Fruit fly (Drosophila melanogaster) whole organism, wandering third instar larva: ENCODE data around the gene AIF.

Experiments used
- Abd-B ChIP-seq: fragments of >200 bp; optimal IDR thresholded peaks from 2 replicates; lab custom pipeline; 2017; ENCODE audit warnings: missing biosample characterization, missing genetic modification characterization
- CG32264 ChIP-seq: fragments of 200-800 bp; sonication (Bioruptor generic); optimal IDR thresholded peaks from 2 replicates; lab custom pipeline; 2016; ENCODE audit warnings: missing biosample characterization, missing genetic modification characterization
- CG9705 ChIP-seq: fragments of 200-800 bp; sonication (Bioruptor generic); optimal IDR thresholded peaks from 2 replicates; lab custom pipeline; 2018; ENCODE audit warnings: missing biosample characterization, mild to moderate bottlenecking, missing genetic modification characterization
- CrebA ChIP-seq: fragments of 200-800 bp; sonication (Bioruptor generic); optimal IDR thresholded peaks from 2 replicates; lab custom pipeline; 2016; ENCODE audit warnings: missing biosample characterization, mild to moderate bottlenecking, missing genetic modification characterization, borderline replicate concordance
- Dfd ChIP-seq: fragments of >200 bp; optimal IDR thresholded peaks from 2 replicates; lab custom pipeline; 2017; ENCODE audit warnings: missing biosample characterization, missing genetic modification characterization
- Dif ChIP-seq: fragments of 200-275, 200-300 bp; sonication (Bioruptor generic); optimal IDR thresholded peaks from 2 replicates; lab custom pipeline; 2018; ENCODE audit warnings: missing biosample characterization, missing genetic modification characterization; ENCODE audit not compliant: partially characterized antibody
- GATAd ChIP-seq: sonication (Bioruptor generic); optimal IDR thresholded peaks from 2 replicates; lab custom pipeline; 2016; ENCODE audit warnings: missing biosample characterization, missing genetic modification characterization
- HLH106 ChIP-seq: fragments of 200-800 bp; optimal IDR thresholded peaks from 3 replicates; lab custom pipeline; 2019; ENCODE audit warnings: missing biosample characterization, mild to moderate bottlenecking, missing genetic modification characterization, moderate library complexity
- Hnf4 ChIP-seq: fragments of 200-800 bp; sonication (Bioruptor generic); optimal IDR thresholded peaks from 2 replicates; lab custom pipeline; 2016; ENCODE audit warnings: missing biosample characterization, mild to moderate bottlenecking, missing genetic modification characterization
- Hr78 ChIP-seq: fragments of >200 bp; optimal IDR thresholded peaks from 2 replicates; lab custom pipeline; 2017; ENCODE audit warnings: missing biosample characterization, missing genetic modification characterization
- Hr83 ChIP-seq: fragments of 200-300 bp; sonication (Bioruptor generic); optimal IDR thresholded peaks from 2 replicates; lab custom pipeline; 2016; ENCODE audit warnings: missing biosample characterization, mild to moderate bottlenecking, missing genetic modification characterization, moderate library complexity; ENCODE audit not compliant: poor library complexity, severe bottlenecking
- Jra ChIP-seq: sonication (Bioruptor generic); optimal IDR thresholded peaks from 2 replicates; lab custom pipeline; 2016; ENCODE audit warnings: missing biosample characterization, missing genetic modification characterization
- Mio ChIP-seq: sonication (Bioruptor generic); optimal IDR thresholded peaks from 2 replicates; lab custom pipeline; 2016; ENCODE audit warnings: missing biosample characterization, missing genetic modification characterization
- Myc ChIP-seq: fragments of >200 bp; optimal IDR thresholded peaks from 2 replicates; lab custom pipeline; 2017
- N ChIP-seq: fragments of >200 bp; optimal IDR thresholded peaks from 2 replicates; lab custom pipeline; 2018; ENCODE audit warnings: missing biosample characterization, missing external identifiers, missing genetic modification characterization
- OdsH ChIP-seq: fragments of 200-800 bp; sonication (Bioruptor generic); optimal IDR thresholded peaks from 2 replicates; lab custom pipeline; 2016; ENCODE audit warnings: missing biosample characterization, mild to moderate bottlenecking, missing genetic modification characterization
- Rel ChIP-seq, 2 experiments: fragments of 200-800 bp; sonication (Bioruptor generic) in 1 of 2; optimal IDR thresholded peaks; 2 replicates in 1 of 2; 3 replicates in 1 of 2; lab custom pipeline; 2016 to 2019; ENCODE audit warnings: mild to moderate bottlenecking in 2 of 2, missing biosample characterization in 2 of 2, missing genetic modification characterization in 2 of 2, moderate library complexity in 1 of 2
- Sp1 ChIP-seq: fragments of 200-800 bp; sonication (Bioruptor generic); optimal IDR thresholded peaks from 3 replicates; lab custom pipeline; 2019; ENCODE audit warnings: missing biosample characterization, mild to moderate bottlenecking, missing genetic modification characterization, moderate library complexity
- Vsx2 ChIP-seq: fragments of 200-300, 225-300 bp; sonication (Bioruptor generic); optimal IDR thresholded peaks from 2 replicates; lab custom pipeline; 2018; ENCODE audit warnings: missing biosample characterization, missing genetic modification characterization; ENCODE audit not compliant: partially characterized antibody
- br ChIP-seq: fragments of 200-800 bp; sonication (Bioruptor generic); optimal IDR thresholded peaks from 2 replicates; lab custom pipeline; 2016; ENCODE audit warnings: missing biosample characterization, missing genetic modification characterization
- brk ChIP-seq: fragments of 200-800 bp; sonication (Bioruptor generic); optimal IDR thresholded peaks from 2 replicates; lab custom pipeline; 2016; ENCODE audit warnings: missing biosample characterization, mild to moderate bottlenecking, missing genetic modification characterization
- dl ChIP-seq, 2 experiments: fragments of 175-275, 200-275 bp in 1 of 2; fragments of 200-275 bp in 1 of 2; sonication (Bioruptor generic); optimal IDR thresholded peaks; lab custom pipeline; 2018; ENCODE audit warnings: mild to moderate bottlenecking in 2 of 2, missing biosample characterization in 2 of 2, missing genetic modification characterization in 2 of 2, moderate library complexity in 2 of 2; ENCODE audit not compliant: partially characterized antibody in 2 of 2, insufficient read depth in 1 of 2
- dmrt93B ChIP-seq: fragments of 200-800 bp; sonication (Bioruptor generic); optimal IDR thresholded peaks from 2 replicates; lab custom pipeline; 2018; ENCODE audit warnings: missing biosample characterization, mild to moderate bottlenecking, missing genetic modification characterization
- dsf ChIP-seq: sonication (Bioruptor generic); optimal IDR thresholded peaks from 2 replicates; lab custom pipeline; 2016; ENCODE audit warnings: missing biosample characterization, missing genetic modification characterization, borderline replicate concordance
- ey ChIP-seq: fragments of 200-800 bp; sonication (Bioruptor generic); optimal IDR thresholded peaks from 2 replicates; lab custom pipeline; 2016; ENCODE audit warnings: missing biosample characterization, missing genetic modification characterization
- foxo ChIP-seq, 2 experiments: fragments of 200-800 bp; sonication (Bioruptor generic); optimal IDR thresholded peaks; 2 replicates in 1 of 2; 3 replicates in 1 of 2; lab custom pipeline; 2016 to 2017; ENCODE audit warnings: missing biosample characterization in 2 of 2, missing genetic modification characterization in 2 of 2
- fru ChIP-seq: fragments of 200-800 bp; sonication (Bioruptor generic); optimal IDR thresholded peaks from 3 replicates; lab custom pipeline; 2016; ENCODE audit warnings: missing biosample characterization, mild to moderate bottlenecking, missing genetic modification characterization
- h ChIP-seq: fragments of 200-800 bp; sonication (Bioruptor generic); optimal IDR thresholded peaks from 3 replicates; lab custom pipeline; 2016; ENCODE audit warnings: missing biosample characterization, mild to moderate bottlenecking, missing genetic modification characterization
- jim ChIP-seq: fragments of 175-275, 200-325 bp; sonication (Bioruptor generic); optimal IDR thresholded peaks from 2 replicates; lab custom pipeline; 2016; ENCODE audit warnings: missing biosample characterization, mild to moderate bottlenecking, missing genetic modification characterization
- lola ChIP-seq: fragments of >200 bp; optimal IDR thresholded peaks from 2 replicates; lab custom pipeline; 2017; ENCODE audit warnings: missing biosample characterization, missing genetic modification characterization
- pan ChIP-seq: fragments of >200 bp; optimal IDR thresholded peaks from 2 replicates; lab custom pipeline; 2017
- psq ChIP-seq: fragments of 200-800 bp; sonication (Bioruptor generic); optimal IDR thresholded peaks from 3 replicates; lab custom pipeline; 2017; ENCODE audit warnings: missing biosample characterization, mild to moderate bottlenecking, missing genetic modification characterization, moderate library complexity
- rgr ChIP-seq: fragments of 200-800 bp; sonication (Bioruptor generic); optimal IDR thresholded peaks from 3 replicates; lab custom pipeline; 2016; ENCODE audit warnings: missing biosample characterization, mild to moderate bottlenecking, missing genetic modification characterization
- sage ChIP-seq: fragments of 200-800 bp; sonication (Bioruptor generic); optimal IDR thresholded peaks from 2 replicates; lab custom pipeline; 2016; ENCODE audit warnings: missing biosample characterization, mild to moderate bottlenecking, missing genetic modification characterization
- sv ChIP-seq: fragments of 200-800 bp; sonication (Bioruptor generic); optimal IDR thresholded peaks from 3 replicates; lab custom pipeline; 2016; ENCODE audit warnings: missing biosample characterization, missing genetic modification characterization
- tai ChIP-seq: sonication (Bioruptor generic); optimal IDR thresholded peaks from 2 replicates; lab custom pipeline; 2016; ENCODE audit warnings: missing biosample characterization, missing genetic modification characterization
- usp ChIP-seq: fragments of >200 bp; optimal IDR thresholded peaks from 2 replicates; lab custom pipeline; 2017; ENCODE audit warnings: missing biosample characterization, missing genetic modification characterization
- woc ChIP-seq: sonication (Bioruptor generic); optimal IDR thresholded peaks from 2 replicates; lab custom pipeline; 2016; ENCODE audit warnings: missing biosample characterization, mild to moderate bottlenecking, missing genetic modification characterization

The AIF gene

DNA sequence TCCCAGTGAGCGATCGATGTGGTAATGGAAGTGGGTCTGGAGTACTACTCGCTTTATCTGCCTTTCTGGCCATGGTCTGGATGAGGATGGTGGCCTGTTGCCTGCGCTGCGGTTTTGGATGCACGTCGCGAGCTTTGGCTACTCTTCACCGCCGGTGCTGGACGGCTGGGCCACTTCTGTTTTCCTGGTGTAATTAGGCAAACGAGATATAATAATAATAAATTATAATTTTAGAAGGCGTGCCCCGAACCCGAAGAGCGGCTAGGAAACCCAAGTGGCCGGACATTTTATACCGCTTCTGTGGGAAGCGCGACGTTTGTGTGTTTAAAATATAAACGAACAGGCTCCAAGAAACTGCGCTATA lies 47.9 kb downstream of the AIF start:
- peak; percentile 62 for TF ChIP-seq Rel (GFP tag; optimal IDR thresholded peaks at IDR 0.05; lab: Kevin White, UChicago)
- no peak for TF ChIP-seq Rel (tag; optimal IDR thresholded peaks at IDR 0.05; lab: Kevin White, UChicago)
- peak in 1 of 2 experiments; percentile 11 for TF ChIP-seq dl (GFP tag; optimal IDR thresholded peaks at IDR 0.05; lab: Kevin White, UChicago; ENCODE audit: insufficient read depth in 1 of 2, partially characterized antibody in 2 of 2)
- TF ChIP-seq CG9705 (GFP tag; lab: Kevin White, UChicago), result no peak

DNA sequence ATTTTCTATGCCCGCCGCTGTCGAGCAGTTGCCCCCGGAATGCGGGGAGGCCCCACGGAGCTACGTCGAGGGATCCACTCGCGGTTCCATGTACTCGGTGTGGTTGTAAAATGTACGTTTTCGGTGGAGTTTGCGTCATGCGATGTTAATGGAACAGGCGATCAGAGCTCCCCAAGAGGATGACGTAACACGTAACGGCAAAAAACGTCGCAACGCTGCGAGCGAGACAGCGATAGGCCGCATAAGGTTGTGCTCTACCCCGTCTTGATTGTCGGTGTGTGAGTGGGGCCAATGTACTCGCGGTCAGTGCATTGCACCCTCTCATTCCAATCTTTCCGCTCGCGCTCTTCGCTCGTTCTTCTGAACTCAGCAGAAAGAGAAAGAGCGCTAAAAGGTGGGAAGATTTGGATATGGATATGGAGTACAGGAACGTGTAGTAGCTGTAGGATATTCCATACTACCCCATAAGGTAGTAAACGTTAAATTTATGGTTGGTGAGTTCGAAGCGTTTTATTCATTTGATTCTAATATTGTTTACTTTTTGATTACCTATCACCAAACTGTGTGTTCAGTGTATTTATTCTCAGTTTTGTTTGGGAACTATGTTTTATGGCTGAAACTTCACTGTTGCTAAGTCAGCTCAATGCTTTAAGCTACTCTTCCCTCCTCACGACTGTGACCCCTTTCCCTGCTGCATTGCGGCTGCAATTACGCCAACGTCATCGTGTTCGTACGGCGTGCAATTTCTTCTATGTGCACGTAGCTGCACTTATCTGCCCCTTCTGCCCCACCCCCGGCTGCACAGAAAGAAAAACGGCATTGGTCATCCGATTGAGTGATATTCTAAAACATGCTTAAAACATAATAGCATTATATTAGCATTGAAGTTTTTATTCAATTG lies 48.8 kb downstream of the AIF start:
- TF ChIP-seq Dif, result peak; percentile 97
- TF ChIP-seq psq (GFP tag; lab: Kevin White, UChicago), result peak; percentile 91
- peak; percentile 36 for TF ChIP-seq CG32264 (GFP tag; lab: Kevin White, UChicago)
- TF ChIP-seq pan (lab: Kevin White, UChicago), result no peak
- TF ChIP-seq Vsx2 (GFP tag; lab: Kevin White, UChicago), result peak; percentile 97
- TF ChIP-seq br (GFP tag; lab: Kevin White, UChicago), result peak; percentile 52
- no peak for TF ChIP-seq CG9705 (GFP tag; lab: Kevin White, UChicago)
- peak; percentile 52 for TF ChIP-seq woc
- peak; percentile 94 for TF ChIP-seq CrebA (GFP tag; lab: Kevin White, UChicago)
- TF ChIP-seq Hr78 (GFP tag; lab: Kevin White, UChicago), result no peak
- no peak for TF ChIP-seq Myc (lab: Kevin White, UChicago)
- TF ChIP-seq Mio (GFP tag; lab: Kevin White, UChicago), result peak; percentile 35
- TF ChIP-seq Abd-B, result no peak
- TF ChIP-seq GATAd (GFP tag; lab: Kevin White, UChicago), result no peak
- TF ChIP-seq lola, result no peak
- peak; percentile 58 for TF ChIP-seq h (GFP tag; lab: Kevin White, UChicago)
- TF ChIP-seq Hr83 (GFP tag; lab: Kevin White, UChicago), result peak; percentile 93
- TF ChIP-seq OdsH (GFP tag; lab: Kevin White, UChicago), result peak; percentile 20
- TF ChIP-seq usp, result no peak
- no peak for TF ChIP-seq foxo (GFP tag; optimal IDR thresholded peaks at IDR 0.05; lab: Kevin White, UChicago)
- TF ChIP-seq dsf (GFP tag; lab: Kevin White, UChicago), result no peak
- peak; percentile 63 for TF ChIP-seq Jra (GFP tag; lab: Kevin White, UChicago)
- no peak for TF ChIP-seq Dfd (GFP tag; lab: Kevin White, UChicago)
- peak; percentile 75 for TF ChIP-seq Hnf4 (GFP tag; lab: Kevin White, UChicago)
- no peak for TF ChIP-seq Sp1 (GFP tag; lab: Kevin White, UChicago)
- peak; percentile 36 for TF ChIP-seq rgr
- no peak for TF ChIP-seq HLH106
- peak; percentile 63 for TF ChIP-seq sage
- TF ChIP-seq tai, result peak; percentile 97
- no peak for TF ChIP-seq jim (GFP tag; lab: Kevin White, UChicago)
- TF ChIP-seq ey (GFP tag; lab: Kevin White, UChicago), result no peak
- TF ChIP-seq Rel (GFP tag; optimal IDR thresholded peaks at IDR 0.05; lab: Kevin White, UChicago), result no peak
- peak; percentile 98 for TF ChIP-seq Rel (tag; optimal IDR thresholded peaks at IDR 0.05; lab: Kevin White, UChicago)
- TF ChIP-seq dl (GFP tag; optimal IDR thresholded peaks at IDR 0.05; lab: Kevin White, UChicago; ENCODE audit: insufficient read depth in 1 of 2, partially characterized antibody in 2 of 2), result peak; percentile 90 to 96
- no peak for TF ChIP-seq N (GFP tag; lab: Kevin White, UChicago)
- TF ChIP-seq dmrt93B (GFP tag; lab: Kevin White, UChicago), result no peak
- no peak for TF ChIP-seq brk (GFP tag; lab: Kevin White, UChicago)
- peak; percentile 59 for TF ChIP-seq fru (GFP tag; lab: Kevin White, UChicago)
- no peak for TF ChIP-seq sv (GFP tag; lab: Kevin White, UChicago)
